Fruit fly (Drosophila melanogaster) whole organism, prepupa: Measurements from ENCODE around the gene Fur2.

Source experiments
- CG10631 ChIP-seq: fragments of 200-800 bp; sonication (Bioruptor generic); optimal IDR thresholded peaks from 2 replicates; lab custom pipeline; 2016; ENCODE audit warnings: missing biosample characterization, missing genetic modification characterization
- CG10669 ChIP-seq: fragments of 200-800 bp; sonication (Bioruptor generic); optimal IDR thresholded peaks from 3 replicates; lab custom pipeline; 2018; ENCODE audit warnings: missing biosample characterization, mild to moderate bottlenecking, missing genetic modification characterization, moderate library complexity
- CG11294 ChIP-seq: fragments of 200-800 bp; sonication (Bioruptor generic); IDR thresholded peaks from 2 replicates; pipeline ENCODE4 v1.3.6; 2022; ENCODE audit warnings: missing biosample characterization, missing genetic modification characterization
- CG11762 ChIP-seq: fragments of 200-800 bp; sonication (Bioruptor generic); optimal IDR thresholded peaks from 3 replicates; lab custom pipeline; 2016; ENCODE audit warnings: missing biosample characterization, missing genetic modification characterization; ENCODE audit not compliant: insufficient read depth
- CG15336 ChIP-seq: fragments of 200-800 bp; sonication (Bioruptor generic); IDR thresholded peaks from 2 replicates; pipeline ENCODE4 v1.3.6; 2022; ENCODE audit warnings: missing biosample characterization, missing genetic modification characterization
- CG3032 ChIP-seq: fragments of 200-800 bp; optimal IDR thresholded peaks from 2 replicates; lab custom pipeline; 2019; ENCODE audit warnings: missing biosample characterization, mild to moderate bottlenecking, missing genetic modification characterization, moderate library complexity
- CG31627 ChIP-seq: fragments of 200-800 bp; sonication (Bioruptor generic); optimal IDR thresholded peaks from 3 replicates; lab custom pipeline; 2016; ENCODE audit warnings: missing biosample characterization, missing genetic modification characterization
- CG32006 ChIP-seq: fragments of 200-800 bp; sonication (Bioruptor generic); optimal IDR thresholded peaks from 3 replicates; lab custom pipeline; 2017; ENCODE audit warnings: missing biosample characterization, mild to moderate bottlenecking, missing genetic modification characterization
- CG34406 ChIP-seq: fragments of 200-800 bp; sonication (Bioruptor generic); optimal IDR thresholded peaks from 3 replicates; lab custom pipeline; 2016; ENCODE audit warnings: missing biosample characterization, missing genetic modification characterization
- CG4318 ChIP-seq: fragments of 200-800 bp; sonication (Bioruptor generic); optimal IDR thresholded peaks from 3 replicates; lab custom pipeline; 2017; ENCODE audit warnings: missing biosample characterization, mild to moderate bottlenecking, missing genetic modification characterization
- CG6163 ChIP-seq: fragments of 200-800 bp; sonication (Bioruptor generic); IDR thresholded peaks from 3 replicates; pipeline ENCODE4 v1.3.6; 2022; ENCODE audit warnings: missing biosample characterization, missing genetic modification characterization
- CG6276 ChIP-seq: fragments of 200-800 bp; sonication (Bioruptor generic); optimal IDR thresholded peaks from 2 replicates; lab custom pipeline; 2017; ENCODE audit warnings: missing biosample characterization, mild to moderate bottlenecking, missing genetic modification characterization
- CG6792 ChIP-seq: fragments of 200-800 bp; sonication (Bioruptor generic); optimal IDR thresholded peaks from 3 replicates; lab custom pipeline; 2016; ENCODE audit warnings: missing biosample characterization, missing genetic modification characterization
- CG6854 ChIP-seq: fragments of 200-800 bp; sonication (Bioruptor generic); optimal IDR thresholded peaks from 2 replicates; lab custom pipeline; 2017; ENCODE audit warnings: missing biosample characterization, mild to moderate bottlenecking, missing genetic modification characterization
- CG7368 ChIP-seq: fragments of 200-800 bp; sonication (Bioruptor generic); optimal IDR thresholded peaks from 3 replicates; lab custom pipeline; 2016; ENCODE audit warnings: missing biosample characterization, missing genetic modification characterization
- CG8119 ChIP-seq: fragments of 200-800 bp; sonication (Bioruptor generic); IDR thresholded peaks from 3 replicates; pipeline ENCODE4 v1.3.6; 2022; ENCODE audit warnings: missing biosample characterization, missing genetic modification characterization
- CG8319 ChIP-seq: fragments of 200-800 bp; sonication (Bioruptor generic); optimal IDR thresholded peaks from 3 replicates; lab custom pipeline; 2016; ENCODE audit warnings: missing biosample characterization, missing genetic modification characterization
- CG8632 ChIP-seq: fragments of 200-800 bp; sonication (Bioruptor generic); optimal IDR thresholded peaks from 3 replicates; lab custom pipeline; 2016; ENCODE audit warnings: missing biosample characterization, missing genetic modification characterization
- CG9139 ChIP-seq: fragments of 200-800 bp; sonication (Bioruptor generic); optimal IDR thresholded peaks from 3 replicates; lab custom pipeline; 2017; ENCODE audit warnings: missing biosample characterization, mild to moderate bottlenecking, missing genetic modification characterization
- Eip78C ChIP-seq: fragments of 200-800 bp; sonication (Bioruptor generic); peaks from one replicate; lab custom pipeline; 2016; ENCODE audit warnings: missing biosample characterization, missing genetic modification characterization
- Ets21C ChIP-seq: fragments of 200-800 bp; sonication (Bioruptor generic); optimal IDR thresholded peaks from 3 replicates; lab custom pipeline; 2016; ENCODE audit warnings: missing biosample characterization, missing genetic modification characterization
- Ets96B ChIP-seq: fragments of 200-800 bp; optimal IDR thresholded peaks from 2 replicates; lab custom pipeline; 2019; ENCODE audit warnings: missing biosample characterization, mild to moderate bottlenecking, missing genetic modification characterization, moderate library complexity
- Gug ChIP-seq: fragments of 200-800 bp; sonication (Bioruptor generic); IDR thresholded peaks from 2 replicates; pipeline ENCODE4 v1.3.6; 2022; ENCODE audit warnings: missing biosample characterization, missing genetic modification characterization
- Hr39 ChIP-seq: fragments of 200-800 bp; sonication (Bioruptor generic); optimal IDR thresholded peaks from 2 replicates; lab custom pipeline; 2016; ENCODE audit warnings: missing biosample characterization, missing genetic modification characterization
- Lpt ChIP-seq: fragments of 200-800 bp; sonication (Bioruptor generic); optimal IDR thresholded peaks from 3 replicates; lab custom pipeline; 2016; ENCODE audit warnings: missing biosample characterization, missing genetic modification characterization
- Met ChIP-seq: fragments of 200-800 bp; sonication (Bioruptor generic); optimal IDR thresholded peaks from 3 replicates; lab custom pipeline; 2016; ENCODE audit warnings: missing biosample characterization, missing genetic modification characterization
- OdsH ChIP-seq: fragments of 200-800 bp; sonication (Bioruptor generic); optimal IDR thresholded peaks from 3 replicates; lab custom pipeline; 2016; ENCODE audit warnings: missing biosample characterization, missing genetic modification characterization
- Smox ChIP-seq: fragments of 200-800 bp; sonication (Bioruptor generic); optimal IDR thresholded peaks from 3 replicates; lab custom pipeline; 2016; ENCODE audit warnings: missing biosample characterization, missing genetic modification characterization
- Sox14 ChIP-seq: fragments of 200-800 bp; sonication (Bioruptor generic); optimal IDR thresholded peaks from 3 replicates; lab custom pipeline; 2016; ENCODE audit warnings: missing biosample characterization, missing genetic modification characterization
- achi ChIP-seq: fragments of 200-800 bp; sonication (Bioruptor generic); optimal IDR thresholded peaks from 3 replicates; lab custom pipeline; 2016; ENCODE audit warnings: missing biosample characterization, missing genetic modification characterization
- cyc ChIP-seq: fragments of 200-800 bp; sonication (Bioruptor generic); optimal IDR thresholded peaks from 3 replicates; lab custom pipeline; 2016; ENCODE audit warnings: missing biosample characterization, missing genetic modification characterization
- dac ChIP-seq: fragments of 200-800 bp; sonication (Bioruptor generic); optimal IDR thresholded peaks from 2 replicates; lab custom pipeline; 2017; ENCODE audit warnings: missing biosample characterization, mild to moderate bottlenecking, missing genetic modification characterization
- eg ChIP-seq: fragments of 200-800 bp; sonication (Bioruptor generic); IDR thresholded peaks from 3 replicates; pipeline ENCODE4 v1.3.6; 2022; ENCODE audit warnings: missing biosample characterization, missing genetic modification characterization
- esn ChIP-seq: fragments of 200-800 bp; sonication (Bioruptor generic); optimal IDR thresholded peaks from 2 replicates; lab custom pipeline; 2016; ENCODE audit warnings: missing biosample characterization, mild to moderate bottlenecking, missing genetic modification characterization, moderate library complexity
- fd59A ChIP-seq: fragments of 200-800 bp; sonication (Bioruptor generic); optimal IDR thresholded peaks from 2 replicates; lab custom pipeline; 2017; ENCODE audit warnings: missing biosample characterization, mild to moderate bottlenecking, missing genetic modification characterization, missing genetic modification reagents
- fd85E ChIP-seq: fragments of 200-800 bp; sonication (Bioruptor generic); optimal IDR thresholded peaks from 3 replicates; lab custom pipeline; 2016; ENCODE audit warnings: missing biosample characterization, missing genetic modification characterization
- fkh ChIP-seq: fragments of 200-800 bp; sonication (Bioruptor generic); optimal IDR thresholded peaks from 3 replicates; lab custom pipeline; 2017; ENCODE audit warnings: missing biosample characterization, mild to moderate bottlenecking, missing genetic modification characterization, moderate library complexity
- lz ChIP-seq: fragments of 200-800 bp; sonication (Bioruptor generic); optimal IDR thresholded peaks from 3 replicates; lab custom pipeline; 2016; ENCODE audit warnings: missing biosample characterization, missing genetic modification characterization
- net ChIP-seq: fragments of 200-800 bp; sonication (Bioruptor generic); optimal IDR thresholded peaks from 3 replicates; lab custom pipeline; 2016; ENCODE audit warnings: missing biosample characterization, missing genetic modification characterization
- salr ChIP-seq, 2 experiments: fragments of 200-800 bp; sonication (Bioruptor generic); optimal IDR thresholded peaks; 3 replicates each; lab custom pipeline; 2016 to 2018; ENCODE audit warnings: missing biosample characterization in 2 of 2, missing genetic modification characterization in 2 of 2, mild to moderate bottlenecking in 1 of 2
- spab ChIP-seq: fragments of 200-800 bp; sonication (Bioruptor generic); optimal IDR thresholded peaks from 2 replicates; lab custom pipeline; 2017; ENCODE audit warnings: missing biosample characterization, mild to moderate bottlenecking, missing genetic modification characterization, missing genetic modification reagents
- ss ChIP-seq, 2 experiments: fragments of 200-800 bp; sonication (Bioruptor generic); optimal IDR thresholded peaks; 2 replicates in 1 of 2; 3 replicates in 1 of 2; lab custom pipeline; 2017 to 2018; ENCODE audit warnings: mild to moderate bottlenecking in 2 of 2, missing biosample characterization in 2 of 2, missing genetic modification characterization in 2 of 2, moderate library complexity in 1 of 2
- svp ChIP-seq: fragments of 200-800 bp; sonication (Bioruptor generic); peaks from one replicate; lab custom pipeline; 2016; ENCODE audit warnings: missing biosample characterization, missing genetic modification characterization
- topi ChIP-seq: fragments of 200-800 bp; sonication (Bioruptor generic); optimal IDR thresholded peaks from 3 replicates; lab custom pipeline; 2016; ENCODE audit warnings: missing biosample characterization, missing genetic modification characterization
- vri ChIP-seq: fragments of 200-800 bp; sonication (Bioruptor generic); optimal IDR thresholded peaks from 3 replicates; lab custom pipeline; 2016; ENCODE audit warnings: missing biosample characterization, mild to moderate bottlenecking, missing genetic modification characterization

Gene Fur2

DNA sequence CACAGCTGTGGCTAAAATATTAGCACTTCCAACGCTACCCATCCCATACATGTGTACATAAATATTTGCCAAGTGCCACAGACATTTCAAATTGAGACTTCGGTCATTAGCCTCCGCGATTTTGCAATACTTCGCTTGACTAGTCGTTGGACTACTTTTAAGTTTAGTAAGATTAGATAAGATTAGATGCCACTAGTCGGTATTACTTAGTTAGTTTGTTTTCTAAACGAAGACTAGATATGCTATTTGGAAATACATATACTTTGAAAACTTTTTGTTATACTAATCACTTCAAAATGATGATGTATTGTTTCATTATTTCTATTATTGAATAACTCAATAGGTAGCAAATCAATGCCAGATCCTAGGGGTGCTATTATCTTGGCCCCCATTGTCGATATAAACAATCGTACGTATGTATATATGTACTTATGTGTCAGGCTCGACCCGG is 13.1 kb downstream of the Fur2 start:
- TF ChIP-seq CG9139: no peak
- no peak for TF ChIP-seq Lpt
- TF ChIP-seq CG8119 (GFP tag; lab: Robert Waterston, UW): peak; percentile 65; the same call in 2 of the 3 replicates
- peak; percentile 44 for TF ChIP-seq CG34406 (GFP tag; lab: Kevin White, UChicago)
- TF ChIP-seq svp (GFP tag; lab: Kevin White, UChicago): peak; percentile 83
- peak; percentile 55; the same call in 1 of the 3 replicates for TF ChIP-seq eg
- TF ChIP-seq CG10631 (GFP tag; lab: Kevin White, UChicago): peak; percentile 53
- TF ChIP-seq Ets21C (GFP tag; lab: Kevin White, UChicago): no peak
- TF ChIP-seq Sox14 (GFP tag; lab: Kevin White, UChicago): peak; percentile 41
- TF ChIP-seq Smox (GFP tag; lab: Kevin White, UChicago): peak; percentile 50
- peak; percentile 58 for TF ChIP-seq CG6276
- peak; percentile 86 for TF ChIP-seq Eip78C (GFP tag; lab: Kevin White, UChicago)
- peak; percentile 44 for TF ChIP-seq OdsH (GFP tag; lab: Kevin White, UChicago)
- no peak for TF ChIP-seq vri (GFP tag; lab: Kevin White, UChicago)
- no peak for TF ChIP-seq CG6854 (GFP tag; lab: Kevin White, UChicago)
- peak; percentile 10 to 33 for TF ChIP-seq ss (GFP tag; optimal IDR thresholded peaks at IDR 0.05; lab: Kevin White, UChicago)
- peak; percentile 17 for TF ChIP-seq CG10669 (GFP tag; lab: Kevin White, UChicago)
- TF ChIP-seq CG8319 (GFP tag; lab: Kevin White, UChicago): peak; percentile 7
- TF ChIP-seq CG32006 (GFP tag; lab: Kevin White, UChicago): peak; percentile 69
- TF ChIP-seq CG7368 (GFP tag; lab: Kevin White, UChicago): no peak
- TF ChIP-seq Gug (GFP tag; lab: Robert Waterston, UW): no peak
- TF ChIP-seq cyc: peak; percentile 17
- peak; percentile 32 for TF ChIP-seq CG3032 (tag; lab: Kevin White, UChicago)
- TF ChIP-seq esn (GFP tag; lab: Kevin White, UChicago): peak; percentile 57
- no peak for TF ChIP-seq spab (GFP tag; lab: Kevin White, UChicago)
- peak; percentile 69 for TF ChIP-seq Met (GFP tag; lab: Kevin White, UChicago)
- peak; percentile 40 for TF ChIP-seq CG8632 (GFP tag; lab: Kevin White, UChicago)
- TF ChIP-seq CG11762 (GFP tag; lab: Kevin White, UChicago): peak; percentile 28
- peak; percentile 34 for TF ChIP-seq Ets96B (tag; lab: Kevin White, UChicago)
- TF ChIP-seq CG6792 (GFP tag; lab: Kevin White, UChicago): peak; percentile 37
- TF ChIP-seq lz (GFP tag; lab: Kevin White, UChicago): peak; percentile 30
- TF ChIP-seq topi (GFP tag; lab: Kevin White, UChicago): peak; percentile 52
- peak; percentile 41 for TF ChIP-seq CG31627 (GFP tag; lab: Kevin White, UChicago)
- peak; percentile 6 for TF ChIP-seq dac (GFP tag; lab: Kevin White, UChicago)
- TF ChIP-seq fkh: peak; percentile 69
- TF ChIP-seq Hr39 (GFP tag; lab: Kevin White, UChicago): peak; percentile 30
- no peak for TF ChIP-seq fd85E (GFP tag; lab: Kevin White, UChicago)
- TF ChIP-seq CG6163: no peak
- peak; percentile 23 for TF ChIP-seq CG4318
- peak; percentile 71 for TF ChIP-seq CG15336
- peak; percentile 61 for TF ChIP-seq achi (GFP tag; lab: Kevin White, UChicago)
- peak; percentile 14 for TF ChIP-seq fd59A (GFP tag; lab: Kevin White, UChicago)
- peak in 1 of 2 experiments; percentile 51 for TF ChIP-seq salr (GFP tag; optimal IDR thresholded peaks at IDR 0.05; lab: Kevin White, UChicago)
- TF ChIP-seq net (GFP tag; lab: Kevin White, UChicago): peak; percentile 54
- no peak for TF ChIP-seq CG11294
